Fruit fly (Drosophila melanogaster) whole organism, embryonic: Measurements from ENCODE around the gene dgt6.

ENCODE experiments used
- Ada2b ChIP-seq: fragments of 200-800 bp; sonication (Bioruptor generic); IDR thresholded peaks from 2 replicates; pipeline ENCODE4 v1.3.6; 2022; ENCODE audit warnings: missing biosample characterization, missing genetic modification characterization
- Asciz ChIP-seq: fragments of 200-800 bp; sonication (Bioruptor generic); optimal IDR thresholded peaks from 2 replicates; lab custom pipeline; 2017; ENCODE audit warnings: missing biosample characterization, mild to moderate bottlenecking, missing genetic modification characterization, missing genetic modification reagents
- Atf6 ChIP-seq: fragments of 200-800 bp; sonication (Bioruptor generic); IDR thresholded peaks from 2 replicates; pipeline ENCODE4 v1.3.6; 2022; ENCODE audit warnings: missing biosample characterization, missing genetic modification characterization
- CG15696 ChIP-seq: fragments of 200-800 bp; sonication (Bioruptor generic); optimal IDR thresholded peaks from 2 replicates; lab custom pipeline; 2019; ENCODE audit warnings: missing biosample characterization, mild to moderate bottlenecking, missing genetic modification characterization, moderate library complexity
- CG17385 ChIP-seq: fragments of 200-800 bp; sonication (Bioruptor generic); optimal IDR thresholded peaks from 3 replicates; lab custom pipeline; 2018; ENCODE audit warnings: missing biosample characterization, mild to moderate bottlenecking, missing genetic modification characterization
- CG17912 ChIP-seq: fragments of 200-800 bp; sonication (Bioruptor generic); optimal IDR thresholded peaks from 2 replicates; lab custom pipeline; 2018; ENCODE audit warnings: missing biosample characterization, mild to moderate bottlenecking, missing genetic modification characterization
- CG2199 ChIP-seq: fragments of 200-800 bp; sonication (Bioruptor generic); IDR thresholded peaks from 3 replicates; pipeline ENCODE4 v1.3.6; 2022; ENCODE audit warnings: missing biosample characterization, missing genetic modification characterization
- CG2202 ChIP-seq: fragments of 200-800 bp; sonication (Bioruptor generic); optimal IDR thresholded peaks from 2 replicates; lab custom pipeline; 2018; ENCODE audit warnings: missing biosample characterization, mild to moderate bottlenecking, missing genetic modification characterization
- CG2875 ChIP-seq: fragments of 200-800 bp; sonication (Bioruptor generic); optimal IDR thresholded peaks from 2 replicates; lab custom pipeline; 2017; ENCODE audit warnings: missing biosample characterization, mild to moderate bottlenecking, missing genetic modification characterization, missing genetic modification reagents
- CG30403 ChIP-seq: fragments of 200-800 bp; sonication (Bioruptor generic); optimal IDR thresholded peaks from 3 replicates; lab custom pipeline; 2016; ENCODE audit warnings: missing biosample characterization, missing genetic modification characterization
- CG33557 ChIP-seq: fragments of 200-800 bp; sonication (Bioruptor generic); optimal IDR thresholded peaks from 2 replicates; lab custom pipeline; 2019; ENCODE audit warnings: missing biosample characterization, mild to moderate bottlenecking, missing genetic modification characterization, moderate library complexity
- CG3407 ChIP-seq: fragments of 200-800 bp; sonication (Bioruptor generic); optimal IDR thresholded peaks from 2 replicates; lab custom pipeline; 2018; ENCODE audit warnings: missing biosample characterization, mild to moderate bottlenecking, missing genetic modification characterization
- CG3847 ChIP-seq: fragments of 200-800 bp; sonication (Bioruptor generic); IDR thresholded peaks from 2 replicates; pipeline ENCODE4 v1.3.6; 2022; ENCODE audit warnings: missing biosample characterization, missing genetic modification characterization
- CG4360 ChIP-seq: fragments of 200-800 bp; sonication (Bioruptor generic); IDR thresholded peaks from 2 replicates; pipeline ENCODE4 v1.3.6; 2022; ENCODE audit warnings: missing biosample characterization, missing genetic modification characterization
- CG4707 ChIP-seq: fragments of 200-800 bp; sonication (Bioruptor generic); optimal IDR thresholded peaks from 2 replicates; lab custom pipeline; 2018; ENCODE audit warnings: missing biosample characterization, mild to moderate bottlenecking, missing genetic modification characterization, moderate library complexity
- CG6654 ChIP-seq: fragments of 200-800 bp; sonication (Bioruptor generic); optimal IDR thresholded peaks from 2 replicates; lab custom pipeline; 2017; ENCODE audit warnings: missing biosample characterization, mild to moderate bottlenecking, missing genetic modification characterization
- CG6689 ChIP-seq: fragments of 200-800 bp; sonication (Bioruptor generic); IDR thresholded peaks from 2 replicates; pipeline ENCODE4 v1.3.6; 2022; ENCODE audit warnings: missing biosample characterization, missing genetic modification characterization
- CG7271 ChIP-seq: fragments of 200-800 bp; sonication (Bioruptor generic); optimal IDR thresholded peaks from 2 replicates; lab custom pipeline; 2018; ENCODE audit warnings: missing biosample characterization, mild to moderate bottlenecking, missing genetic modification characterization, moderate library complexity
- CG7556 ChIP-seq: fragments of 200-800 bp; sonication (Bioruptor generic); optimal IDR thresholded peaks from 2 replicates; lab custom pipeline; 2017; ENCODE audit warnings: missing biosample characterization, mild to moderate bottlenecking, missing genetic modification characterization
- CG7745 ChIP-seq: fragments of 200-800 bp; sonication (Bioruptor generic); optimal IDR thresholded peaks from 2 replicates; lab custom pipeline; 2018; ENCODE audit warnings: missing biosample characterization, mild to moderate bottlenecking, missing genetic modification characterization, moderate library complexity
- CG7928 ChIP-seq: fragments of 200-800 bp; sonication (Bioruptor generic); optimal IDR thresholded peaks from 2 replicates; lab custom pipeline; 2017; ENCODE audit warnings: missing biosample characterization, mild to moderate bottlenecking, missing genetic modification characterization
- CG8290 ChIP-seq, 3 experiments: fragments of 200-800 bp; sonication (Bioruptor generic); optimal IDR thresholded peaks; 2 replicates each; lab custom pipeline; 2016 to 2019; ENCODE audit warnings: missing biosample characterization in 3 of 3, missing genetic modification characterization in 3 of 3, mild to moderate bottlenecking in 2 of 3, moderate library complexity in 1 of 3
- CrebB ChIP-seq: fragments of 200-800 bp; sonication (Bioruptor generic); optimal IDR thresholded peaks from 3 replicates; lab custom pipeline; 2018; ENCODE audit warnings: missing biosample characterization, mild to moderate bottlenecking, missing genetic modification characterization
- D19B ChIP-seq: fragments of 200-800 bp; sonication (Bioruptor generic); optimal IDR thresholded peaks from 2 replicates; lab custom pipeline; 2017; ENCODE audit warnings: missing biosample characterization, mild to moderate bottlenecking, missing genetic modification characterization
- Deaf1 ChIP-seq: fragments of 200-800 bp; optimal IDR thresholded peaks from 3 replicates; lab custom pipeline; 2019; ENCODE audit warnings: missing biosample characterization, mild to moderate bottlenecking, missing genetic modification characterization, moderate library complexity
- Drgx ChIP-seq: fragments of 200-800 bp; sonication (Bioruptor generic); IDR thresholded peaks from 2 replicates; pipeline ENCODE4 v1.3.6; 2022; ENCODE audit warnings: missing biosample characterization, missing genetic modification characterization
- HLHmδ ChIP-seq: fragments of 200-800 bp; sonication (Bioruptor generic); optimal IDR thresholded peaks from 2 replicates; lab custom pipeline; 2018; ENCODE audit warnings: missing biosample characterization, mild to moderate bottlenecking, missing genetic modification characterization, moderate library complexity
- MESR4 ChIP-seq: fragments of 200-800 bp; sonication (Bioruptor generic); optimal IDR thresholded peaks from 2 replicates; lab custom pipeline; 2018; ENCODE audit warnings: missing biosample characterization, mild to moderate bottlenecking, missing genetic modification characterization, moderate library complexity
- Med ChIP-seq: fragments of 200-800 bp; sonication (Bioruptor generic); peaks from one replicate; lab custom pipeline; 2016; ENCODE audit warnings: missing biosample characterization, missing genetic modification characterization, mild to moderate bottlenecking, inconsistent platforms, moderate library complexity
- NC2β ChIP-seq: fragments of 200-800 bp; sonication (Bioruptor generic); optimal IDR thresholded peaks from 2 replicates; lab custom pipeline; 2016; ENCODE audit warnings: missing biosample characterization, missing genetic modification characterization
- Side ChIP-seq: fragments of 200-800 bp; sonication (Bioruptor generic); optimal IDR thresholded peaks from 2 replicates; lab custom pipeline; 2016; ENCODE audit warnings: missing biosample characterization, missing genetic modification characterization
- Sry-δ ChIP-seq: fragments of 200-800 bp; sonication (Bioruptor generic); optimal IDR thresholded peaks from 2 replicates; lab custom pipeline; 2016; ENCODE audit warnings: missing biosample characterization, missing genetic modification characterization
- Tbp ChIP-seq: fragments of >200 bp; optimal IDR thresholded peaks from 2 replicates; lab custom pipeline; 2018; ENCODE audit warnings: missing biosample characterization, missing genetic modification characterization
- Xrp1 ChIP-seq: fragments of 200-800 bp; sonication (Bioruptor generic); IDR thresholded peaks from 2 replicates; pipeline ENCODE4 v1.3.6; 2022; ENCODE audit warnings: missing biosample characterization, missing genetic modification characterization
- bab2 ChIP-seq: fragments of 200-800 bp; sonication (Bioruptor generic); optimal IDR thresholded peaks from 2 replicates; lab custom pipeline; 2016; ENCODE audit warnings: missing biosample characterization, missing genetic modification characterization
- bowl ChIP-seq: fragments of 200-800 bp; sonication (Bioruptor generic); IDR thresholded peaks from 2 replicates; pipeline ENCODE4 v1.3.6; 2022; ENCODE audit warnings: missing biosample characterization, missing genetic modification characterization
- cad ChIP-seq: fragments of >200 bp; optimal IDR thresholded peaks from 2 replicates; lab custom pipeline; 2017; ENCODE audit warnings: missing biosample characterization, missing genetic modification characterization
- crol ChIP-seq: fragments of 200-800 bp; sonication (Bioruptor generic); IDR thresholded peaks from 2 replicates; pipeline ENCODE4 v1.3.6; 2022; ENCODE audit warnings: missing biosample characterization, missing genetic modification characterization
- fd64A ChIP-seq: fragments of 200-800 bp; sonication (Bioruptor generic); optimal IDR thresholded peaks from 3 replicates; lab custom pipeline; 2018; ENCODE audit warnings: missing biosample characterization, mild to moderate bottlenecking, missing genetic modification characterization
- gce ChIP-seq: fragments of 200-800 bp; sonication (Bioruptor generic); IDR thresholded peaks from 3 replicates; pipeline ENCODE4 v1.3.6; 2022; ENCODE audit warnings: missing biosample characterization, missing genetic modification characterization
- ken ChIP-seq: fragments of 200-800 bp; sonication (Bioruptor generic); IDR thresholded peaks from 3 replicates; pipeline ENCODE4 v1.3.6; 2022; ENCODE audit warnings: missing biosample characterization, missing genetic modification characterization
- lola ChIP-seq, 3 experiments: fragments of >200 bp in 2 of 3; fragments of 200-800 bp in 1 of 3; sonication (Bioruptor generic) in 1 of 3; optimal IDR thresholded peaks; 2 replicates each; lab custom pipeline; 2017 to 2019; ENCODE audit warnings: missing biosample characterization in 3 of 3, missing genetic modification characterization in 3 of 3, mild to moderate bottlenecking in 1 of 3, moderate library complexity in 1 of 3
- odd ChIP-seq: fragments of 200-800 bp; sonication (Bioruptor generic); optimal IDR thresholded peaks from 2 replicates; lab custom pipeline; 2017; ENCODE audit warnings: missing biosample characterization, mild to moderate bottlenecking, missing genetic modification characterization
- pzg ChIP-seq: fragments of 200-800 bp; sonication (Bioruptor generic); optimal IDR thresholded peaks from 3 replicates; lab custom pipeline; 2018; ENCODE audit warnings: missing biosample characterization, mild to moderate bottlenecking, missing genetic modification characterization, moderate library complexity
- sc ChIP-seq, 3 experiments: fragments of >200 bp in 2 of 3; fragments of 200-800 bp in 1 of 3; sonication (Bioruptor generic) in 1 of 3; optimal IDR thresholded peaks; 2 replicates in 2 of 3; 3 replicates in 1 of 3; lab custom pipeline; 2017; ENCODE audit warnings: mild to moderate bottlenecking in 1 of 3, missing biosample characterization in 1 of 3, missing genetic modification characterization in 1 of 3, missing genetic modification reagents in 1 of 3
- sob ChIP-seq: fragments of 200-800 bp; sonication (Bioruptor generic); IDR thresholded peaks from 2 replicates; pipeline ENCODE4 v1.3.6; 2022; ENCODE audit warnings: missing biosample characterization, missing genetic modification characterization
- unpg ChIP-seq: fragments of 200-800 bp; sonication (Bioruptor generic); optimal IDR thresholded peaks from 3 replicates; lab custom pipeline; 2018; ENCODE audit warnings: missing biosample characterization, mild to moderate bottlenecking, missing genetic modification characterization, moderate library complexity

dgt6 gene

DNA sequence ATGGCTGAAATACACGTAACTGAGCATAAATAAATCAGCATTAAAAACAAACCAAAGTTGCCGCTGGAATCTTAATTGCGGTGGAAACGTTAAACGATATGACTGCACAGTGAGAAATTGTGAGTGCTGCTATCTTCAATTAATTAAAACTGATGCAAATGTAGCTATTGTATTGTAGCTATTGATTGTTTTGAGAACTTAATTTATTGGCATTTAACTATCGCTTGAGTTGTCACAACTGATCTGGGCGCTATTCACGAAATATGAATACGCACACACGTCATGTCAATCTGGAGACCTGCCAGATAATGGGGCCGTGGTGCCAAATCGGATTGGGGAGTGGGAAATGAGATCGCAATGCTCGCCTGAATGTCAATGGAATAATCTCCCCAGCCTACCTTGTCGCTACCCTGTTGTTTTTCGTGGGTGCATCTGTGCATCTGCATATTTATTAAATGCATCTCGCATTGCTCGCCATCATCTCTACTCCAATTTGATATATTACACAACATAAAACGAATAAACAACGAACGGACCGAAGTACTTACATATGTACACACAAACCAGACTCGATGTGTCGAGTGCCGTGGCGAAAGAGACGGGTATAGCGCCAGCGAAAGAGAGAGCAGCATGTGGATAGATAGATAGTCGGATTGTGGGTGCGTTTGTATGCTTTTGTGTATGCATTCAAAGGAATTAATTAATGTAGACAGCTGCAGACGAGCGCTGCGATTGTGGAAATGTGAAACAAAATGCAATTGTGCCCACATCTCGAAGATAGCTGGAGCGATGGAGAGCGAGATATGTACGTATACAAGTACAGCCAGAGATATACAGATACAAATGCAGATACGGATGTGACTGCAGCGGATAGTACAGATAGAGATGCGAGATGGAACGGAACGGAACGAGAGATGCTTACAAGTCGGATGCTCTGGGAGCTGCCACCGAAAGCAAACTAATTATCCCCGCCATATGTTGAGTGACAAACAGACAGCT, 47.0 kb downstream of the dgt6 start (continued):
- TF ChIP-seq Xrp1 (GFP tag; lab: Robert Waterston, UW), result peak; percentile 35; the same call in 1 of the 2 replicates
- TF ChIP-seq cad, result no peak
- peak; percentile 17 for TF ChIP-seq CrebB
- TF ChIP-seq CG7556 (GFP tag; lab: Kevin White, UChicago), result no peak
- TF ChIP-seq odd (GFP tag; lab: Kevin White, UChicago), result peak; percentile 10
- TF ChIP-seq HLHmδ (GFP tag; lab: Kevin White, UChicago), result peak; percentile 70
- TF ChIP-seq CG17912 (GFP tag; lab: Kevin White, UChicago), result peak; percentile 27
- TF ChIP-seq Med, result peak; percentile 55
- TF ChIP-seq CG7271, result no peak
- peak; percentile 86 for TF ChIP-seq CG7745
- peak; percentile 29; the same call in 1 of the 2 replicates for TF ChIP-seq crol (GFP tag; lab: Robert Waterston, UW)
- 0 out of 2 replicates have a peak, but pooled peaks have one; percentile 24 for TF ChIP-seq CG4360
- peak; percentile 10 for TF ChIP-seq unpg (GFP tag; lab: Kevin White, UChicago)
- no peak for TF ChIP-seq sob (GFP tag; lab: Robert Waterston, UW)
- TF ChIP-seq Tbp, result no peak
- no peak for TF ChIP-seq D19B
- TF ChIP-seq Asciz (GFP tag; lab: Kevin White, UChicago), result peak; percentile 56
- no peak for TF ChIP-seq Side
- no peak for TF ChIP-seq Ada2b (GFP tag; lab: Robert Waterston, UW)
- 0 out of 3 replicates have a peak, but pooled peaks have one; percentile 40 for TF ChIP-seq gce (GFP tag; lab: Robert Waterston, UW)
- 0 out of 2 replicates have a peak, but pooled peaks have one; percentile 8 for TF ChIP-seq Drgx
- TF ChIP-seq CG8290 (GFP tag; optimal IDR thresholded peaks at IDR 0.05; lab: Kevin White, UChicago), result no peak
- peak; percentile 9 to 10 for TF ChIP-seq CG8290 (tag; optimal IDR thresholded peaks at IDR 0.05; lab: Kevin White, UChicago)
- TF ChIP-seq CG30403, result no peak
- TF ChIP-seq sc (optimal IDR thresholded peaks at IDR 0.05; lab: Kevin White, UChicago), result no peak
- peak; percentile 6 for TF ChIP-seq sc (GFP tag; optimal IDR thresholded peaks at IDR 0.05; lab: Kevin White, UChicago)
- TF ChIP-seq CG3847, result no peak
- peak; percentile 54 for TF ChIP-seq CG4707 (GFP tag; lab: Kevin White, UChicago)
- TF ChIP-seq CG33557 (GFP tag; lab: Kevin White, UChicago), result peak; percentile 45
- TF ChIP-seq ken (GFP tag; lab: Robert Waterston, UW), result no peak
- no peak for TF ChIP-seq pzg (GFP tag; lab: Kevin White, UChicago)
- TF ChIP-seq CG15696 (tag; lab: Kevin White, UChicago), result peak; percentile 6
- no peak for TF ChIP-seq NC2β
- peak in 1 of 3 experiments; percentile 8 for TF ChIP-seq lola (GFP tag; optimal IDR thresholded peaks at IDR 0.05; lab: Kevin White, UChicago)
- TF ChIP-seq CG2199 (GFP tag; lab: Robert Waterston, UW), result peak; percentile 81
- peak; percentile 63 for TF ChIP-seq Deaf1 (tag; lab: Kevin White, UChicago)
- TF ChIP-seq bowl (GFP tag; lab: Robert Waterston, UW), result no peak
- TF ChIP-seq Sry-δ (GFP tag; lab: Kevin White, UChicago), result no peak
- TF ChIP-seq MESR4, result no peak
- TF ChIP-seq CG2202 (tag; lab: Kevin White, UChicago), result peak; percentile 51
- TF ChIP-seq bab2 (GFP tag; lab: Kevin White, UChicago), result peak; percentile 46
- no peak for TF ChIP-seq CG6654 (GFP tag; lab: Kevin White, UChicago)
- TF ChIP-seq Atf6 (GFP tag; lab: Robert Waterston, UW), result no peak
- peak; percentile 57 for TF ChIP-seq CG3407 (GFP tag; lab: Kevin White, UChicago)
- peak; percentile 38 for TF ChIP-seq CG2875 (GFP tag; lab: Kevin White, UChicago)
- TF ChIP-seq CG7928 (GFP tag; lab: Kevin White, UChicago), result no peak
- TF ChIP-seq CG17385 (GFP tag; lab: Kevin White, UChicago), result peak; percentile 29
- peak; percentile 48 for TF ChIP-seq fd64A (GFP tag; lab: Kevin White, UChicago)
- TF ChIP-seq CG6689, result no peak
